Worm (Caenorhabditis elegans) whole organism, L3 larva: Measurements from ENCODE around the gene gst-27.

ENCODE experiments used
- ceh-82 ChIP-seq: fragments of 150-350 bp; optimal IDR thresholded peaks from 2 replicates; lab custom pipeline; 2014; ENCODE audit warnings: missing biosample characterization, missing genetic modification characterization
- elt-2 ChIP-seq: sonication (generic microtip); optimal IDR thresholded peaks from 2 replicates; lab custom pipeline; 2016; ENCODE audit warnings: missing genetic modification reagents, mild to moderate bottlenecking, missing genetic modification characterization, missing compliant biosample characterization
- elt-3 ChIP-seq, 3 experiments: fragments of 150-350 bp in 1 of 3; sonication (generic microtip) in 2 of 3; optimal IDR thresholded peaks; 2 replicates in 2 of 3; 4 replicates in 1 of 3; lab custom pipeline; 2014 to 2017; ENCODE audit warnings: missing biosample characterization in 3 of 3, missing genetic modification characterization in 3 of 3
- nhr-237 ChIP-seq: fragments of 150-350 bp; optimal IDR thresholded peaks from 2 replicates; lab custom pipeline; 2014; ENCODE audit warnings: missing biosample characterization, missing genetic modification characterization
- pha-4 ChIP-seq: fragments of 150-350 bp; optimal IDR thresholded peaks from 2 replicates; lab custom pipeline; 2014; ENCODE audit warnings: missing biosample characterization, missing genetic modification reagents, missing genetic modification characterization
- zag-1 ChIP-seq: fragments of 150-350 bp; optimal IDR thresholded peaks from 2 replicates; lab custom pipeline; 2014; ENCODE audit warnings: missing biosample characterization, missing genetic modification characterization

DNA sequence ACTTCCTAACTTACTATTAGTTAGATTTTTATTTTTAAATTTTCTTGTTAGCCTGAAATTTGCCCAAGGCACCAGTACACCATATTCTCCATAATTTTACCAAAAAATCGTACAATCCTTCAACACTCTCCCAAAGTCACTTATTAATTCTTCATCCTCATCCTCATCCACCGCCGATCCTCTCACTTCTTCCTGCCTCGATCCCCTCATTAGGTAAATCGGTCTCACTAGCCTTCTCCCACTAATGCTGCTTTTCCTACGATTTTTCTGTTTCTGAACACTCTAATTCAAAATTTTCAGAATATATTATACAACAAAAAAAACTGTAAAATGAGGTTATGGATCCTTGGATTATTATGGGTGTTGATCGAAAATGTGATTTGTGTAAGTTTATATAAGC, 29.6 kb downstream of the gst-27 start, which contains the start of gene Y53F4B.25:
- TF ChIP-seq elt-3 (tag; optimal IDR thresholded peaks at IDR 0.05; lab: Kevin White, UChicago), result no peak
- no peak for TF ChIP-seq pha-4 (tag; lab: Kevin White, UChicago)
- no peak for TF ChIP-seq ceh-82 (tag; lab: Kevin White, UChicago)
- TF ChIP-seq nhr-237 (tag; lab: Kevin White, UChicago), result no peak
- TF ChIP-seq elt-2, result no peak
- no peak for TF ChIP-seq zag-1 (tag; lab: Kevin White, UChicago)
